Worm (Caenorhabditis elegans) whole organism, L4 larva: ENCODE measurements around the gene rpia-1.
A peak's percentile ranks its signal among the peaks of the same experiment; 100 is the strongest.

ENCODE experiments used
- F10B5.3 ChIP-seq: sonication (generic microtip); optimal IDR thresholded peaks from 2 replicates; lab custom pipeline; 2016; ENCODE audit warnings: mild to moderate bottlenecking, missing genetic modification characterization, missing compliant biosample characterization
- F26F4.8 ChIP-seq: fragments of 200-800 bp; sonication (Bioruptor generic); conservative IDR thresholded peaks from 2 replicates; pipeline ENCODE4 v1.3.6; 2022; ENCODE audit warnings: missing genetic modification characterization, missing compliant biosample characterization
- F49E8.2 ChIP-seq: sonication (generic microtip); optimal IDR thresholded peaks from 2 replicates; lab custom pipeline; 2016; ENCODE audit warnings: missing compliant biosample characterization, mild to moderate bottlenecking, missing genetic modification characterization, borderline replicate concordance
- R02D3.7 ChIP-seq: fragments of 150-350 bp; sonication (generic microtip); optimal IDR thresholded peaks from 3 replicates; lab custom pipeline; 2014; ENCODE audit warnings: missing biosample characterization, missing genetic modification characterization
- T26A8.4 ChIP-seq: fragments of 200-800 bp; sonication (Bioruptor generic); IDR thresholded peaks from 2 replicates; pipeline ENCODE4 v1.3.6; 2022; ENCODE audit warnings: missing genetic modification characterization, missing compliant biosample characterization
- Y105C5A.15 ChIP-seq: fragments of 200-800 bp; sonication (Bioruptor generic); IDR thresholded peaks from 2 replicates; pipeline ENCODE4 v1.3.6; 2022; ENCODE audit warnings: missing genetic modification characterization, missing compliant biosample characterization
- Y5F2A.4 ChIP-seq: fragments of 200-800 bp; sonication (Bioruptor generic); optimal IDR thresholded peaks from 2 replicates; lab custom pipeline; 2018; ENCODE audit warnings: mild to moderate bottlenecking, missing genetic modification characterization, missing compliant biosample characterization
- Y75B8A.6 ChIP-seq: fragments of 200-800 bp; sonication (Bioruptor generic); IDR thresholded peaks from 2 replicates; pipeline ENCODE4 v1.3.6; 2022; ENCODE audit warnings: missing genetic modification reagents, missing genetic modification characterization, missing compliant biosample characterization
- ZK546.5 ChIP-seq, 2 experiments: sonication (generic microtip); optimal IDR thresholded peaks; 2 replicates each; lab custom pipeline; 2017; ENCODE audit warnings: missing biosample characterization in 2 of 2, missing genetic modification characterization in 2 of 2
- aha-1 ChIP-seq: fragments of 150-350 bp; peaks from one replicate; lab custom pipeline; 2014; ENCODE audit warnings: missing biosample characterization, missing genetic modification characterization
- aly-2 ChIP-seq: sonication (generic microtip); optimal IDR thresholded peaks from 2 replicates; lab custom pipeline; 2018; ENCODE audit warnings: missing biosample characterization, missing genetic modification characterization
- arid-1 ChIP-seq: fragments of 200-800 bp; sonication (Bioruptor generic); conservative IDR thresholded peaks from 2 replicates; pipeline ENCODE4 v1.3.6; 2022; ENCODE audit warnings: missing genetic modification reagents, missing genetic modification characterization, missing compliant biosample characterization
- ceh-44 ChIP-seq: fragments of 200-800 bp; sonication (Bioruptor generic); IDR thresholded peaks from 2 replicates; pipeline ENCODE4 v1.3.6; 2022; ENCODE audit warnings: missing genetic modification reagents, missing genetic modification characterization, missing compliant biosample characterization
- ceh-82 ChIP-seq: sonication (generic microtip); optimal IDR thresholded peaks from 2 replicates; lab custom pipeline; 2017; ENCODE audit warnings: missing biosample characterization, missing genetic modification characterization
- daf-19 ChIP-seq: fragments of 200-800 bp; sonication (Bioruptor generic); conservative IDR thresholded peaks from 2 replicates; pipeline ENCODE4 v1.3.6; 2022; ENCODE audit warnings: missing genetic modification characterization, missing compliant biosample characterization
- duxl-1 ChIP-seq: sonication (generic microtip); optimal IDR thresholded peaks from 2 replicates; lab custom pipeline; 2016; ENCODE audit warnings: mild to moderate bottlenecking, missing genetic modification characterization, moderate library complexity, missing compliant biosample characterization; ENCODE audit not compliant: poor library complexity
- fkh-10 ChIP-seq: fragments of 150-350 bp; optimal IDR thresholded peaks from 2 replicates; lab custom pipeline; 2014; ENCODE audit warnings: missing biosample characterization, missing genetic modification reagents, missing genetic modification characterization
- gei-8 ChIP-seq: fragments of 200-800 bp; sonication (Bioruptor generic); optimal IDR thresholded peaks from 2 replicates; lab custom pipeline; 2018; ENCODE audit warnings: mild to moderate bottlenecking, missing genetic modification characterization, missing compliant biosample characterization
- hlh-11 ChIP-seq: fragments of 200-800 bp; sonication (Bioruptor generic); optimal IDR thresholded peaks from 2 replicates; lab custom pipeline; 2018; ENCODE audit warnings: mild to moderate bottlenecking, missing genetic modification characterization, missing compliant biosample characterization
- hlh-30 ChIP-seq: sonication (generic microtip); optimal IDR thresholded peaks from 2 replicates; lab custom pipeline; 2017; ENCODE audit warnings: antibody characterized with exemption, mild to moderate bottlenecking, missing genetic modification characterization, missing compliant biosample characterization; ENCODE audit not compliant: insufficient read depth
- jun-1 ChIP-seq: fragments of 150-350 bp; optimal IDR thresholded peaks from 2 replicates; lab custom pipeline; 2014; ENCODE audit warnings: missing biosample characterization, missing genetic modification reagents, missing genetic modification characterization
- lim-7 ChIP-seq: fragments of 200-800 bp; sonication (Bioruptor generic); IDR thresholded peaks from 2 replicates; pipeline ENCODE4 v1.3.6; 2022; ENCODE audit warnings: missing genetic modification characterization, missing compliant biosample characterization
- lin-1 ChIP-seq: fragments of 200-800 bp; sonication (Bioruptor generic); IDR thresholded peaks from 2 replicates; pipeline ENCODE4 v1.3.6; 2022; ENCODE audit warnings: missing genetic modification reagents, missing genetic modification characterization, missing compliant biosample characterization
- lin-29 ChIP-seq: fragments of 200-800 bp; sonication (Bioruptor generic); IDR thresholded peaks from 2 replicates; pipeline ENCODE4 v1.3.6; 2022; ENCODE audit warnings: missing genetic modification reagents, missing genetic modification characterization, missing compliant biosample characterization
- lin-39 ChIP-seq: fragments of 150-350 bp; optimal IDR thresholded peaks from 2 replicates; lab custom pipeline; 2014; ENCODE audit warnings: missing biosample characterization, missing genetic modification reagents, missing genetic modification characterization
- madf-5 ChIP-seq, 2 experiments: fragments of 200-800 bp; sonication (Bioruptor generic); IDR thresholded peaks; 2 replicates each; pipeline ENCODE4 v1.3.6; 2022; ENCODE audit warnings: missing compliant biosample characterization in 2 of 2, missing genetic modification characterization in 2 of 2
- mdl-1 ChIP-seq, 2 experiments: fragments of 150-350 bp in 1 of 2; sonication (generic microtip) in 1 of 2; optimal IDR thresholded peaks; 2 replicates each; lab custom pipeline; 2014 to 2017; ENCODE audit warnings: missing biosample characterization in 2 of 2, missing genetic modification characterization in 2 of 2
- mdt-29 ChIP-seq: fragments of 200-800 bp; sonication (Bioruptor generic); IDR thresholded peaks from 2 replicates; pipeline ENCODE4 v1.3.6; 2022; ENCODE audit warnings: missing genetic modification reagents, missing genetic modification characterization, missing compliant biosample characterization
- mep-1 ChIP-seq: fragments of 150-350 bp; sonication (generic microtip); optimal IDR thresholded peaks from 3 replicates; lab custom pipeline; 2014; ENCODE audit warnings: missing biosample characterization, missing genetic modification characterization
- mxl-2 ChIP-seq: fragments of 200-800 bp; sonication (Bioruptor generic); conservative IDR thresholded peaks from 2 replicates; pipeline ENCODE4 v1.3.6; 2022; ENCODE audit warnings: missing genetic modification reagents, missing genetic modification characterization, missing compliant biosample characterization
- nhr-10 ChIP-seq: fragments of 150-350 bp; optimal IDR thresholded peaks from 2 replicates; lab custom pipeline; 2014; ENCODE audit warnings: missing biosample characterization, missing genetic modification characterization
- nhr-102 ChIP-seq: sonication (generic microtip); optimal IDR thresholded peaks from 2 replicates; lab custom pipeline; 2016; ENCODE audit warnings: mild to moderate bottlenecking, missing genetic modification characterization, moderate library complexity, missing compliant biosample characterization
- nhr-11 ChIP-seq: fragments of 150-350 bp; optimal IDR thresholded peaks from 2 replicates; lab custom pipeline; 2014; ENCODE audit warnings: missing biosample characterization, missing genetic modification characterization
- nhr-111 ChIP-seq: fragments of 200-800 bp; sonication (Bioruptor generic); optimal IDR thresholded peaks from 2 replicates; lab custom pipeline; 2018; ENCODE audit warnings: mild to moderate bottlenecking, missing genetic modification characterization, missing compliant biosample characterization
- nhr-41 ChIP-seq: fragments of 200-800 bp; sonication (Bioruptor generic); IDR thresholded peaks from 2 replicates; pipeline ENCODE4 v1.3.6; 2022; ENCODE audit warnings: missing genetic modification reagents, missing genetic modification characterization, missing compliant biosample characterization
- nhr-48 ChIP-seq: sonication (generic microtip); optimal IDR thresholded peaks from 2 replicates; lab custom pipeline; 2016; ENCODE audit warnings: mild to moderate bottlenecking, missing genetic modification characterization, missing compliant biosample characterization
- nhr-6 ChIP-seq: fragments of 150-350 bp; optimal IDR thresholded peaks from 2 replicates; lab custom pipeline; 2014; ENCODE audit warnings: missing biosample characterization, missing genetic modification characterization
- nhr-76 ChIP-seq: fragments of 150-350 bp; optimal IDR thresholded peaks from 2 replicates; lab custom pipeline; 2014; ENCODE audit warnings: missing biosample characterization, missing genetic modification characterization
- php-3 ChIP-seq: fragments of 200-800 bp; sonication (Bioruptor generic); IDR thresholded peaks from 2 replicates; pipeline ENCODE4 v1.3.6; 2022; ENCODE audit warnings: missing genetic modification reagents, missing genetic modification characterization, missing compliant biosample characterization
- saeg-2 ChIP-seq: fragments of 200-800 bp; sonication (Bioruptor generic); IDR thresholded peaks from 2 replicates; pipeline ENCODE4 v1.3.6; 2022; ENCODE audit warnings: missing genetic modification reagents, missing genetic modification characterization, missing compliant biosample characterization
- set-16 ChIP-seq: fragments of 200-800 bp; sonication (Bioruptor generic); IDR thresholded peaks from 2 replicates; pipeline ENCODE4 v1.3.6; 2022; ENCODE audit warnings: missing genetic modification reagents, missing genetic modification characterization, missing compliant biosample characterization
- skn-1 ChIP-seq: fragments of 150-350 bp; optimal IDR thresholded peaks from 2 replicates; lab custom pipeline; 2014; ENCODE audit warnings: missing biosample characterization, missing genetic modification characterization
- snpc-1.2 ChIP-seq: fragments of 200-800 bp; sonication (Bioruptor generic); IDR thresholded peaks from 2 replicates; pipeline ENCODE4 v1.3.6; 2022; ENCODE audit warnings: missing genetic modification reagents, missing genetic modification characterization, missing compliant biosample characterization
- spr-1 ChIP-seq: sonication (generic microtip); optimal IDR thresholded peaks from 2 replicates; lab custom pipeline; 2016; ENCODE audit warnings: mild to moderate bottlenecking, missing genetic modification characterization, missing compliant biosample characterization
- tra-1 ChIP-seq: fragments of 200-800 bp; sonication (Bioruptor generic); IDR thresholded peaks from 2 replicates; pipeline ENCODE4 v1.3.6; 2022; ENCODE audit warnings: missing genetic modification reagents, missing genetic modification characterization, missing compliant biosample characterization
- unc-62 ChIP-seq, 3 experiments: fragments of 150-350 bp in 1 of 3; sonication (generic microtip); optimal IDR thresholded peaks in 2 of 3; peaks in 1 of 3; 1 replicate in 1 of 3; 2 replicates in 2 of 3; lab custom pipeline; 2014 to 2017; ENCODE audit warnings: missing biosample characterization in 3 of 3, missing genetic modification characterization in 3 of 3, missing genetic modification reagents in 3 of 3, missing genotype in 1 of 3
- vab-7 ChIP-seq: fragments of 200-800 bp; sonication (Bioruptor generic); IDR thresholded peaks from 2 replicates; pipeline ENCODE4 v1.3.6; 2022; ENCODE audit warnings: missing genetic modification reagents, missing genetic modification characterization, missing compliant biosample characterization
- zfp-2 ChIP-seq: sonication (generic microtip); optimal IDR thresholded peaks from 2 replicates; lab custom pipeline; 2016; ENCODE audit warnings: mild to moderate bottlenecking, missing genetic modification characterization, missing compliant biosample characterization
- zfp-3 ChIP-seq: fragments of 200-800 bp; sonication (Bioruptor generic); conservative IDR thresholded peaks from 2 replicates; pipeline ENCODE4 v1.3.6; 2022; ENCODE audit warnings: missing genetic modification reagents, missing genetic modification characterization, missing compliant biosample characterization
- zip-11 ChIP-seq: fragments of 200-800 bp; sonication (Bioruptor generic); IDR thresholded peaks from 2 replicates; pipeline ENCODE4 v1.3.6; 2022; ENCODE audit warnings: missing genetic modification characterization, missing compliant biosample characterization

Gene rpia-1

DNA sequence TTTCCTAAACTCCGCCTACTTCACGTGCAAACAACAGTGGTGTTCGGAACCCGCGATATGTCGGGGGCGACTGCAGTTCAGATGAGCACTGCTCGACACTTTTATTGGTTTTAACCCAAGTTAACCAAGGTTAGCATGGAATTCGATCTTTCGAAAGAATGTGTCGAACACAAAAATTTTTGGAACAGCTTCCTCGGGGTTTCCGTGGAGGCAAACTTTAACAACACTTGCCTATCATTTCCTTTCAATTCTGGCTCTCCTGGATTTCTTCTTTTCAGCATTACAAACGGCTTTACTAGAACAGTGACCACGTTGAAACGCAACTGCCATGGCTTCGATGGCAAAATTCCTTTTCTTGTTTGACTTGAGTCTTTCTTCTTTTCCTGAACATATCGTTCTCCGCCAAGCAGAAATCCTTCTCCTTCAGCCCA lies 18.4 kb downstream of the rpia-1 start (continued):
- no peak for TF ChIP-seq aly-2 (tag; lab: Kevin White, UChicago)
- TF ChIP-seq fkh-10 (GFP tag; lab: Kevin White, UChicago), result no peak
- no peak for TF ChIP-seq nhr-11 (tag; lab: Kevin White, UChicago)
- TF ChIP-seq skn-1, result no peak
- peak in 1 of 2 experiments; percentile 59 for TF ChIP-seq unc-62 (GFP tag; optimal IDR thresholded peaks at IDR 0.05 in 1 of 2; lab: Kevin White, UChicago)
- no peak for TF ChIP-seq unc-62 (tag; optimal IDR thresholded peaks at IDR 0.05; lab: Kevin White, UChicago)
- TF ChIP-seq lin-29 (GFP tag; lab: Robert Waterston, UW), result no peak
- TF ChIP-seq mdl-1 (tag; optimal IDR thresholded peaks at IDR 0.05; lab: Kevin White, UChicago), result peak; percentile 74 to 78
- peak; percentile 66 for TF ChIP-seq nhr-10 (tag; lab: Kevin White, UChicago)
- TF ChIP-seq F26F4.8 (GFP tag; lab: Robert Waterston, UW), result no peak
- TF ChIP-seq ceh-44 (GFP tag; lab: Robert Waterston, UW), result no peak
- peak; percentile 89 for TF ChIP-seq F49E8.2 (tag; lab: Kevin White, UChicago)
- peak; percentile 59; the same call in 1 of the 2 replicates for TF ChIP-seq zfp-3 (GFP tag; lab: Robert Waterston, UW)
- TF ChIP-seq hlh-11 (tag; lab: Kevin White, UChicago), result peak; percentile 73
- TF ChIP-seq lin-39 (tag; lab: Kevin White, UChicago), result no peak
- no peak for TF ChIP-seq nhr-76 (tag; lab: Kevin White, UChicago)
- no peak for TF ChIP-seq mxl-2
- no peak for TF ChIP-seq gei-8
- TF ChIP-seq jun-1, result no peak
- peak; percentile 61 for TF ChIP-seq Y5F2A.4 (GFP tag; lab: Kevin White, UChicago)
- TF ChIP-seq snpc-1.2 (GFP tag; lab: Robert Waterston, UW), result peak; percentile 69
- TF ChIP-seq mdt-29 (GFP tag; lab: Robert Waterston, UW), result peak; percentile 84; the same call in 1 of the 2 replicates
- TF ChIP-seq lin-1 (GFP tag; lab: Robert Waterston, UW), result peak; percentile 72; the same call in 1 of the 2 replicates
- TF ChIP-seq aha-1 (tag; lab: Kevin White, UChicago), result peak; percentile 65
- TF ChIP-seq spr-1 (tag; lab: Kevin White, UChicago), result peak; percentile 67
- peak; percentile 89 for TF ChIP-seq php-3 (GFP tag; lab: Robert Waterston, UW)
- TF ChIP-seq mep-1 (tag; lab: Kevin White, UChicago), result peak; percentile 83
- TF ChIP-seq nhr-41 (GFP tag; lab: Robert Waterston, UW), result no peak
- no peak for TF ChIP-seq tra-1 (GFP tag; lab: Robert Waterston, UW)
- TF ChIP-seq set-16 (GFP tag; lab: Robert Waterston, UW), result no peak
- no peak; the same call in 1 of the 2 replicates for TF ChIP-seq daf-19 (GFP tag; lab: Robert Waterston, UW)
- no peak for TF ChIP-seq madf-5 (GFP tag; IDR thresholded peaks at IDR 0.05; lab: Robert Waterston, UW)
- peak; percentile 17 for TF ChIP-seq nhr-111 (GFP tag; lab: Kevin White, UChicago)
- TF ChIP-seq hlh-30 (tag; lab: Kevin White, UChicago), result peak; percentile 72
- peak; percentile 82 for TF ChIP-seq duxl-1 (tag; lab: Kevin White, UChicago)
- TF ChIP-seq Y105C5A.15 (GFP tag; lab: Robert Waterston, UW), result 0 out of 2 replicates have a peak, but pooled peaks have one; percentile 59
- TF ChIP-seq arid-1 (GFP tag; lab: Robert Waterston, UW), result peak; percentile 70
- TF ChIP-seq nhr-6 (tag; lab: Kevin White, UChicago), result no peak
- TF ChIP-seq zip-11 (GFP tag; lab: Robert Waterston, UW), result no peak
- no peak for TF ChIP-seq zfp-2 (tag; lab: Kevin White, UChicago)
- TF ChIP-seq ZK546.5 (tag; optimal IDR thresholded peaks at IDR 0.05; lab: Kevin White, UChicago), result peak in 1 of 2 experiments; percentile 25
- TF ChIP-seq lim-7 (GFP tag; lab: Robert Waterston, UW), result no peak
- no peak for TF ChIP-seq R02D3.7 (tag; lab: Kevin White, UChicago)
- TF ChIP-seq ceh-82 (tag; lab: Kevin White, UChicago), result no peak
- peak; percentile 91 for TF ChIP-seq T26A8.4
- peak; percentile 81 for TF ChIP-seq nhr-102 (tag; lab: Kevin White, UChicago)
- TF ChIP-seq F10B5.3 (tag; lab: Kevin White, UChicago), result peak; percentile 22
- peak; percentile 50 for TF ChIP-seq nhr-48 (tag; lab: Kevin White, UChicago)
- TF ChIP-seq vab-7 (GFP tag; lab: Robert Waterston, UW), result peak; percentile 36; the same call in 1 of the 2 replicates
- peak; percentile 69; the same call in 1 of the 2 replicates for TF ChIP-seq Y75B8A.6 (GFP tag; lab: Robert Waterston, UW)
- TF ChIP-seq saeg-2 (GFP tag; lab: Robert Waterston, UW), result no peak
